Worm (Caenorhabditis elegans): ENCODE data around the gene F27B3.8.

The F27B3.8 gene

ce11 chrIII:6579398-6579797, at the start of gene F27B3.8:
F27B3.8 (plus strand) TSS chrIII:6579698.
- no peak for TF ChIP-seq flt-1 (GFP tag; IDR thresholded peaks at IDR 0.05)
- TF ChIP-seq klf-2 (GFP tag; conservative IDR thresholded peaks at IDR 0.05): no peak
- TF ChIP-seq ztf-23 (GFP tag; IDR thresholded peaks at IDR 0.05): no peak
- TF ChIP-seq tab-1 (GFP tag; IDR thresholded peaks at IDR 0.05): no peak
- TF ChIP-seq ref-1 (GFP tag; conservative IDR thresholded peaks at IDR 0.05): no peak
- TF ChIP-seq cog-1 (tag; optimal IDR thresholded peaks at IDR 0.05): no peak
- TF ChIP-seq med-1 (GFP tag; optimal IDR thresholded peaks at IDR 0.05; ENCODE audit: insufficient read depth): no peak
- TF ChIP-seq T22C8.4 (GFP tag; IDR thresholded peaks at IDR 0.05): no peak
- no peak for TF ChIP-seq ztf-29 (GFP tag; IDR thresholded peaks at IDR 0.05)

- no peak for TF ChIP-seq med-1 (GFP tag; optimal IDR thresholded peaks at IDR 0.05; ENCODE audit: insufficient read depth)
These were observed 48.4 kb upstream of the F27B3.8 start, which contains the start of gene C09E7.11 for ce11 chrIII:6531099-6531498. C09E7.11 (plus strand) TSS chrIII:6531399.

ce11 chrIII:6532647-6533046, 46.9 kb upstream of the F27B3.8 start, which contains the start of gene srxa-5:
srxa-5 (plus strand) TSS chrIII:6532947.
- TF ChIP-seq klf-2 (GFP tag; conservative IDR thresholded peaks at IDR 0.05): no peak
- TF ChIP-seq ref-1 (GFP tag; conservative IDR thresholded peaks at IDR 0.05): no peak
- no peak for TF ChIP-seq tab-1 (GFP tag; IDR thresholded peaks at IDR 0.05)
- TF ChIP-seq med-1 (GFP tag; optimal IDR thresholded peaks at IDR 0.05; ENCODE audit: insufficient read depth): no peak
- no peak for TF ChIP-seq ztf-29 (GFP tag; IDR thresholded peaks at IDR 0.05)
- TF ChIP-seq flt-1 (GFP tag; IDR thresholded peaks at IDR 0.05): no peak
- no peak for TF ChIP-seq ztf-23 (GFP tag; IDR thresholded peaks at IDR 0.05)
- TF ChIP-seq T22C8.4 (GFP tag; IDR thresholded peaks at IDR 0.05): no peak
- TF ChIP-seq cog-1 (tag; optimal IDR thresholded peaks at IDR 0.05): no peak

ce11 chrIII:6536945-6537568, 42.4 kb upstream of the F27B3.8 start, which contains the start of gene C09E7.4:
C09E7.4 (minus strand) TSS chrIII:6536995.
- TF ChIP-seq ztf-23 (GFP tag; IDR thresholded peaks at IDR 0.05): no peak
- peak; percentile 64; the same call in 1 of the 2 replicates for TF ChIP-seq flt-1 (GFP tag; IDR thresholded peaks at IDR 0.05)
- peak; percentile 69 for TF ChIP-seq cog-1 (tag; optimal IDR thresholded peaks at IDR 0.05)
- TF ChIP-seq T22C8.4 (GFP tag; IDR thresholded peaks at IDR 0.05): 0 out of 2 replicates have a peak, but pooled peaks have one; percentile 43

ce11 chrIII:6551187-6552058, 28.1 kb upstream of the F27B3.8 start, which contains the start of gene C09E7.7:
C09E7.7 (minus strand) TSS chrIII:6551243.
- TF ChIP-seq flt-1 (GFP tag; IDR thresholded peaks at IDR 0.05) (peak; percentile 87), ztf-23 (GFP tag; IDR thresholded peaks at IDR 0.05) (peak; percentile 72), cog-1 (tag; optimal IDR thresholded peaks at IDR 0.05) (peak; percentile 66), klf-2 (GFP tag; conservative IDR thresholded peaks at IDR 0.05) (peak; percentile 69), tab-1 (GFP tag; IDR thresholded peaks at IDR 0.05) (0 out of 2 replicates have a peak, but pooled peaks have one; percentile 14), ref-1 (GFP tag; conservative IDR thresholded peaks at IDR 0.05) (peak; percentile 36; the same call in 1 of the 2 replicates), ztf-29 (GFP tag; IDR thresholded peaks at IDR 0.05) (peak; percentile 48; the same call in 1 of the 2 replicates), T22C8.4 (GFP tag; IDR thresholded peaks at IDR 0.05) (peak; percentile 46; the same call in 1 of the 2 replicates)

ce11 chrIII:6558487-6558886, 21.0 kb upstream of the F27B3.8 start, which contains the start of gene C09E7.8:
C09E7.8 (minus strand) TSS chrIII:6558587.
- no peak for TF ChIP-seq flt-1 (GFP tag; IDR thresholded peaks at IDR 0.05)
- no peak for TF ChIP-seq ztf-23 (GFP tag; IDR thresholded peaks at IDR 0.05)
- no peak for TF ChIP-seq ref-1 (GFP tag; conservative IDR thresholded peaks at IDR 0.05)
- TF ChIP-seq tab-1 (GFP tag; IDR thresholded peaks at IDR 0.05): no peak
- no peak for TF ChIP-seq klf-2 (GFP tag; conservative IDR thresholded peaks at IDR 0.05)
- TF ChIP-seq T22C8.4 (GFP tag; IDR thresholded peaks at IDR 0.05): no peak

- TF ChIP-seq tab-1 (GFP tag; IDR thresholded peaks at IDR 0.05) (no peak), med-1 (GFP tag; optimal IDR thresholded peaks at IDR 0.05; ENCODE audit: insufficient read depth) (no peak), ref-1 (GFP tag; conservative IDR thresholded peaks at IDR 0.05) (no peak), ztf-23 (GFP tag; IDR thresholded peaks at IDR 0.05) (no peak), flt-1 (GFP tag; IDR thresholded peaks at IDR 0.05) (no peak), cog-1 (tag; optimal IDR thresholded peaks at IDR 0.05) (no peak), T22C8.4 (GFP tag; IDR thresholded peaks at IDR 0.05) (no peak), ztf-29 (GFP tag; IDR thresholded peaks at IDR 0.05) (no peak), klf-2 (GFP tag; conservative IDR thresholded peaks at IDR 0.05) (no peak)
These were observed 2.3 kb upstream of the F27B3.8 start for ce11 chrIII:6577159-6577558.

ce11 chrIII:6578505-6578904, 993 bp upstream of the F27B3.8 start, which contains the start of gene F27B3.6:
F27B3.6 (minus strand) TSS chrIII:6578605.
- TF ChIP-seq tab-1 (GFP tag; IDR thresholded peaks at IDR 0.05) (no peak), ztf-23 (GFP tag; IDR thresholded peaks at IDR 0.05) (no peak)

- TF ChIP-seq klf-2 (GFP tag; conservative IDR thresholded peaks at IDR 0.05) (no peak), ref-1 (GFP tag; conservative IDR thresholded peaks at IDR 0.05) (no peak), T22C8.4 (GFP tag; IDR thresholded peaks at IDR 0.05) (no peak), flt-1 (GFP tag; IDR thresholded peaks at IDR 0.05) (no peak), ztf-29 (GFP tag; IDR thresholded peaks at IDR 0.05) (no peak), cog-1 (tag; optimal IDR thresholded peaks at IDR 0.05) (no peak), ztf-23 (GFP tag; IDR thresholded peaks at IDR 0.05) (no peak), med-1 (GFP tag; optimal IDR thresholded peaks at IDR 0.05; ENCODE audit: insufficient read depth) (no peak), tab-1 (GFP tag; IDR thresholded peaks at IDR 0.05) (no peak)
These were observed 2.1 kb downstream of the F27B3.8 start, which contains the start of gene acr-21 for ce11 chrIII:6581585-6581984. acr-21 (plus strand) TSS chrIII:6581885.
